Comparison of ENCODE assay signal across 1 fruit fly cellular context in genomic region chr3L:1668504-1668903, dm6.
TF ChIP-seq lines count a peak whose summit lies in the region.

RpL23A (minus strand) TSS chr3L:1668654.

TF ChIP-seq in whole organism, embryonic, 481 proteins besides CTCF, POLR2A, EP300 and RAD21 (continued from another document and continues in another):
- TF ChIP-seq seq (GFP tag; IDR thresholded peaks at IDR 0.05; lab: Robert Waterston, UW) (peak; percentile 86), CG4730 (GFP tag; IDR thresholded peaks at IDR 0.05; lab: Robert Waterston, UW) (peak; percentile 97), CG2202 (tag; optimal IDR thresholded peaks at IDR 0.05; lab: Kevin White, UChicago) (peak; percentile 86), HLHmδ (GFP tag; optimal IDR thresholded peaks at IDR 0.05; lab: Kevin White, UChicago) (peak; percentile 98), CG14860 (GFP tag; IDR thresholded peaks at IDR 0.05; lab: Robert Waterston, UW; ENCODE audit: partially characterized antibody) (no peak), CG8359 (GFP tag; optimal IDR thresholded peaks at IDR 0.05; lab: Kevin White, UChicago; ENCODE audit: borderline replicate concordance) (peak; percentile 81), CG7372 (GFP tag; IDR thresholded peaks at IDR 0.05; lab: Robert Waterston, UW) (peak; percentile 90), Usf (GFP tag; optimal IDR thresholded peaks at IDR 0.05; lab: Kevin White, UChicago) (peak; percentile 94), BtbVII (GFP tag; optimal IDR thresholded peaks at IDR 0.05; lab: Kevin White, UChicago) (peak; percentile 92), Tbp (GFP tag; optimal IDR thresholded peaks at IDR 0.05; lab: Kevin White, UChicago) (no peak), Oaz (GFP tag; IDR thresholded peaks at IDR 0.05; lab: Robert Waterston, UW) (peak; percentile 87), CG11504 (tag; optimal IDR thresholded peaks at IDR 0.05; lab: Kevin White, UChicago) (peak; percentile 89), CHES-1-like (GFP tag; optimal IDR thresholded peaks at IDR 0.05; lab: Kevin White, UChicago) (peak; percentile 98), CG8089 (GFP tag; optimal IDR thresholded peaks at IDR 0.05; lab: Kevin White, UChicago) (peak; percentile 97), stwl (tag; optimal IDR thresholded peaks at IDR 0.05; lab: Kevin White, UChicago) (peak; percentile 97), ranshi (GFP tag; IDR thresholded peaks at IDR 0.05; lab: Robert Waterston, UW) (peak; percentile 95), exex (tag; optimal IDR thresholded peaks at IDR 0.05; lab: Kevin White, UChicago) (peak; percentile 72), CG2678 (tag; optimal IDR thresholded peaks at IDR 0.05; lab: Kevin White, UChicago) (peak; percentile 85), CG1603 (tag; optimal IDR thresholded peaks at IDR 0.05; lab: Kevin White, UChicago) (peak; percentile 100), Atf3 (GFP tag; optimal IDR thresholded peaks at IDR 0.05; lab: Kevin White, UChicago) (peak; percentile 95), br (optimal IDR thresholded peaks at IDR 0.05; lab: Kevin White, UChicago) (no peak), B-H1 (GFP tag; IDR thresholded peaks at IDR 0.05; lab: Robert Waterston, UW) (peak; percentile 86), CG17912 (GFP tag; optimal IDR thresholded peaks at IDR 0.05; lab: Kevin White, UChicago) (peak; percentile 96), CG11093 (GFP tag; IDR thresholded peaks at IDR 0.05; lab: Robert Waterston, UW) (peak; percentile 81), CG8924 (tag; optimal IDR thresholded peaks at IDR 0.05; lab: Kevin White, UChicago) (peak; percentile 86), Hey (tag; optimal IDR thresholded peaks at IDR 0.05; lab: Kevin White, UChicago) (peak; percentile 89), Abd-B (GFP tag; optimal IDR thresholded peaks at IDR 0.05; lab: Kevin White, UChicago) (peak; percentile 85), CG2875 (GFP tag; optimal IDR thresholded peaks at IDR 0.05; lab: Kevin White, UChicago) (peak; percentile 91), Sin3A (optimal IDR thresholded peaks at IDR 0.05; lab: Kevin White, UChicago) (peak; percentile 87), Oli (tag; optimal IDR thresholded peaks at IDR 0.05; lab: Kevin White, UChicago) (peak; percentile 79), NC2α (GFP tag; optimal IDR thresholded peaks at IDR 0.05; lab: Kevin White, UChicago) (peak; percentile 92), CG17359 (tag; optimal IDR thresholded peaks at IDR 0.05; lab: Kevin White, UChicago) (peak; percentile 92), CG8765 (GFP tag; IDR thresholded peaks at IDR 0.05; lab: Robert Waterston, UW) (peak; percentile 82), CG30431 (GFP tag; optimal IDR thresholded peaks at IDR 0.05; lab: Kevin White, UChicago) (peak; percentile 95), nerfin-2 (GFP tag; IDR thresholded peaks at IDR 0.05; lab: Robert Waterston, UW; ENCODE audit: partially characterized antibody) (peak; percentile 37; the same call in 1 of the 2 replicates), E2f1 (GFP tag; IDR thresholded peaks at IDR 0.05; lab: Robert Waterston, UW) (peak; percentile 89), sqz (GFP tag; optimal IDR thresholded peaks at IDR 0.05; lab: Kevin White, UChicago) (no peak), chinmo (GFP tag; IDR thresholded peaks at IDR 0.05; lab: Robert Waterston, UW; ENCODE audit: partially characterized antibody) (no peak), CG7987 (GFP tag; optimal IDR thresholded peaks at IDR 0.05; lab: Kevin White, UChicago) (peak; percentile 99), grau (tag; optimal IDR thresholded peaks at IDR 0.05; lab: Kevin White, UChicago) (peak; percentile 88), ap (GFP tag; IDR thresholded peaks at IDR 0.05; lab: Robert Waterston, UW) (peak; percentile 85), abd-A (tag; optimal IDR thresholded peaks at IDR 0.05; lab: Kevin White, UChicago) (peak; percentile 62), scrt (GFP tag; optimal IDR thresholded peaks at IDR 0.05; lab: Kevin White, UChicago) (peak; percentile 92), CoRest (tag; optimal IDR thresholded peaks at IDR 0.05; lab: Kevin White, UChicago) (peak; percentile 92), Xbp1 (GFP tag; optimal IDR thresholded peaks at IDR 0.05; lab: Kevin White, UChicago) (peak; percentile 96), CG6765 (GFP tag; optimal IDR thresholded peaks at IDR 0.05; lab: Kevin White, UChicago) (peak; percentile 96), H15 (GFP tag; IDR thresholded peaks at IDR 0.05; lab: Robert Waterston, UW) (peak; percentile 92), aop (GFP tag; IDR thresholded peaks at IDR 0.05; lab: Robert Waterston, UW) (peak; percentile 54; the same call in 1 of the 2 replicates), gce (GFP tag; IDR thresholded peaks at IDR 0.05; lab: Robert Waterston, UW) (peak; percentile 88), CG5245 (GFP tag; optimal IDR thresholded peaks at IDR 0.05; lab: Kevin White, UChicago) (peak; percentile 87), CG15514 (GFP tag; optimal IDR thresholded peaks at IDR 0.05; lab: Kevin White, UChicago) (peak; percentile 96), CG12659 (GFP tag; optimal IDR thresholded peaks at IDR 0.05; lab: Kevin White, UChicago) (peak; percentile 98), lola (GFP tag; optimal IDR thresholded peaks at IDR 0.05; lab: Kevin White, UChicago) (peak in 1 of 3 experiments; percentile 70), btn (GFP tag; optimal IDR thresholded peaks at IDR 0.05; lab: Kevin White, UChicago) (peak; percentile 92), Med (GFP tag; lab: Kevin White, UChicago) (peak; percentile 100), CkIIα-i1 (GFP tag; IDR thresholded peaks at IDR 0.05; lab: Robert Waterston, UW) (peak; percentile 52; the same call in 1 of the 2 replicates), Opbp (GFP tag; IDR thresholded peaks at IDR 0.05; lab: Robert Waterston, UW; ENCODE audit: partially characterized antibody) (peak; percentile 81), Neu2 (GFP tag; optimal IDR thresholded peaks at IDR 0.05; lab: Kevin White, UChicago; ENCODE audit: borderline replicate concordance) (peak; percentile 89), Aef1 (GFP tag; IDR thresholded peaks at IDR 0.05; lab: Robert Waterston, UW) (peak; percentile 93), Meics (GFP tag; optimal IDR thresholded peaks at IDR 0.05; lab: Kevin White, UChicago) (peak; percentile 98), CG17802 (tag; optimal IDR thresholded peaks at IDR 0.05; lab: Kevin White, UChicago) (peak; percentile 84), CG6683 (GFP tag; optimal IDR thresholded peaks at IDR 0.05; lab: Kevin White, UChicago) (peak; percentile 95), usp (GFP tag; optimal IDR thresholded peaks at IDR 0.05; lab: Kevin White, UChicago) (no peak), C15 (GFP tag; IDR thresholded peaks at IDR 0.05; lab: Robert Waterston, UW) (peak; percentile 91), CG9437 (GFP tag; optimal IDR thresholded peaks at IDR 0.05; lab: Kevin White, UChicago) (peak; percentile 80), crol (GFP tag; IDR thresholded peaks at IDR 0.05; lab: Robert Waterston, UW) (peak; percentile 58), pfk (GFP tag; optimal IDR thresholded peaks at IDR 0.05; lab: Kevin White, UChicago) (peak; percentile 82), CG3407 (GFP tag; optimal IDR thresholded peaks at IDR 0.05; lab: Kevin White, UChicago) (peak; percentile 93), knrl (GFP tag; IDR thresholded peaks at IDR 0.05; lab: Robert Waterston, UW; ENCODE audit: partially characterized antibody) (peak; percentile 72), CG17829 (tag; optimal IDR thresholded peaks at IDR 0.05; lab: Kevin White, UChicago) (peak; percentile 92), CG12744 (GFP tag; optimal IDR thresholded peaks at IDR 0.05; lab: Kevin White, UChicago) (peak; percentile 95), BEAF-32 (GFP tag; optimal IDR thresholded peaks at IDR 0.05; lab: Kevin White, UChicago) (peak; percentile 67), hb (GFP tag; IDR thresholded peaks at IDR 0.05; lab: Robert Waterston, UW; ENCODE audit: partially characterized antibody) (no peak), schlank (tag; optimal IDR thresholded peaks at IDR 0.05; lab: Kevin White, UChicago) (peak; percentile 95), dpn (GFP tag; optimal IDR thresholded peaks at IDR 0.05; lab: Kevin White, UChicago) (peak; percentile 93 to 98), HLH54F (GFP tag; optimal IDR thresholded peaks at IDR 0.05; lab: Kevin White, UChicago) (peak; percentile 96), mam (GFP tag; optimal IDR thresholded peaks at IDR 0.05; lab: Kevin White, UChicago) (peak; percentile 97), vvl (GFP tag; IDR thresholded peaks at IDR 0.05; lab: Robert Waterston, UW) (peak; percentile 97), cg (GFP tag; optimal IDR thresholded peaks at IDR 0.05; lab: Kevin White, UChicago) (no peak), Sox100B (GFP tag; optimal IDR thresholded peaks at IDR 0.05; lab: Kevin White, UChicago) (no peak), mirr (GFP tag; optimal IDR thresholded peaks at IDR 0.05; lab: Kevin White, UChicago) (peak; percentile 98), Scr (GFP tag; IDR thresholded peaks at IDR 0.05; lab: Robert Waterston, UW; ENCODE audit: partially characterized antibody) (peak; percentile 43; the same call in 1 of the 2 replicates), vfl (GFP tag; optimal IDR thresholded peaks at IDR 0.05; lab: Kevin White, UChicago) (peak; percentile 94), CrebB (tag; optimal IDR thresholded peaks at IDR 0.05; lab: Kevin White, UChicago) (peak; percentile 93), CG31388 (GFP tag; optimal IDR thresholded peaks at IDR 0.05; lab: Kevin White, UChicago) (peak; percentile 83), jumu (GFP tag; optimal IDR thresholded peaks at IDR 0.05; lab: Kevin White, UChicago) (peak; percentile 96), ATbp (GFP tag; optimal IDR thresholded peaks at IDR 0.05; lab: Kevin White, UChicago) (peak; percentile 93), zen2 (GFP tag; IDR thresholded peaks at IDR 0.05; lab: Robert Waterston, UW; ENCODE audit: partially characterized antibody) (no peak), CG31365 (tag; optimal IDR thresholded peaks at IDR 0.05; lab: Kevin White, UChicago) (peak; percentile 81), CG11085 (GFP tag; IDR thresholded peaks at IDR 0.05; lab: Robert Waterston, UW) (peak; percentile 96), Mrtf (GFP tag; IDR thresholded peaks at IDR 0.05; lab: Robert Waterston, UW) (peak; percentile 90), da (GFP tag; optimal IDR thresholded peaks at IDR 0.05; lab: Kevin White, UChicago) (peak; percentile 95), klu (GFP tag; IDR thresholded peaks at IDR 0.05; lab: Robert Waterston, UW) (peak; percentile 88), chn (GFP tag; optimal IDR thresholded peaks at IDR 0.05; lab: Kevin White, UChicago) (peak; percentile 95), CG9797 (GFP tag; optimal IDR thresholded peaks at IDR 0.05; lab: Kevin White, UChicago) (peak; percentile 91), HmgD (GFP tag; optimal IDR thresholded peaks at IDR 0.05; lab: Kevin White, UChicago) (peak; percentile 99), disco-r (GFP tag; optimal IDR thresholded peaks at IDR 0.05; lab: Kevin White, UChicago) (peak; percentile 95), otp (GFP tag; IDR thresholded peaks at IDR 0.05; lab: Robert Waterston, UW) (peak; percentile 96), CG11398 (GFP tag; optimal IDR thresholded peaks at IDR 0.05; lab: Kevin White, UChicago) (peak; percentile 96), CG6689 (GFP tag; IDR thresholded peaks at IDR 0.05; lab: Robert Waterston, UW) (peak; percentile 85), CG7786 (GFP tag; optimal IDR thresholded peaks at IDR 0.05; lab: Kevin White, UChicago) (peak; percentile 95), ERR (GFP tag; optimal IDR thresholded peaks at IDR 0.05; lab: Kevin White, UChicago) (peak; percentile 95), tll (GFP tag; optimal IDR thresholded peaks at IDR 0.05; lab: Kevin White, UChicago) (peak in 1 of 2 experiments; percentile 61), Pdp1 (GFP tag; optimal IDR thresholded peaks at IDR 0.05; lab: Kevin White, UChicago) (peak; percentile 92 to 93), CG10321 (GFP tag; IDR thresholded peaks at IDR 0.05; lab: Robert Waterston, UW) (peak; percentile 74), fd102C (GFP tag; optimal IDR thresholded peaks at IDR 0.05; lab: Kevin White, UChicago) (peak; percentile 93), hbn (GFP tag; IDR thresholded peaks at IDR 0.05; lab: Robert Waterston, UW; ENCODE audit: partially characterized antibody) (no peak), CG10543 (GFP tag; optimal IDR thresholded peaks at IDR 0.05; lab: Kevin White, UChicago) (peak; percentile 97), esg (GFP tag; conservative IDR thresholded peaks at IDR 0.05; lab: Robert Waterston, UW) (peak; percentile 66), GATAe (GFP tag; conservative IDR thresholded peaks at IDR 0.05; lab: Robert Waterston, UW) (peak; percentile 75), nau (GFP tag; optimal IDR thresholded peaks at IDR 0.05; lab: Kevin White, UChicago) (peak; percentile 94), D19B (GFP tag; optimal IDR thresholded peaks at IDR 0.05; lab: Kevin White, UChicago) (peak; percentile 82), bowl (GFP tag; IDR thresholded peaks at IDR 0.05; lab: Robert Waterston, UW) (peak; percentile 43; the same call in 1 of the 2 replicates), CG2129 (GFP tag; IDR thresholded peaks at IDR 0.05; lab: Robert Waterston, UW; ENCODE audit: partially characterized antibody) (no peak), CG4617 (GFP tag; optimal IDR thresholded peaks at IDR 0.05; lab: Kevin White, UChicago; ENCODE audit: borderline replicate concordance) (peak; percentile 93), CG18599 (GFP tag; optimal IDR thresholded peaks at IDR 0.05; lab: Kevin White, UChicago) (peak; percentile 97), Mes4 (GFP tag; optimal IDR thresholded peaks at IDR 0.05; lab: Kevin White, UChicago) (peak; percentile 99), Gsc (GFP tag; IDR thresholded peaks at IDR 0.05; lab: Robert Waterston, UW) (peak; percentile 70), Lpt (GFP tag; optimal IDR thresholded peaks at IDR 0.05; lab: Kevin White, UChicago) (no peak), sisA (GFP tag; IDR thresholded peaks at IDR 0.05; lab: Robert Waterston, UW) (peak; percentile 94), CG2116 (GFP tag; optimal IDR thresholded peaks at IDR 0.05; lab: Kevin White, UChicago) (peak; percentile 93), CG32767 (GFP tag; IDR thresholded peaks at IDR 0.05; lab: Robert Waterston, UW) (peak; percentile 66), bbx (GFP tag; IDR thresholded peaks at IDR 0.05; lab: Robert Waterston, UW; ENCODE audit: partially characterized antibody) (peak; percentile 41; the same call in 1 of the 2 replicates), YL-1 (GFP tag; optimal IDR thresholded peaks at IDR 0.05; lab: Kevin White, UChicago) (peak; percentile 98), lov (optimal IDR thresholded peaks at IDR 0.05; lab: Kevin White, UChicago) (no peak), lov (GFP tag; IDR thresholded peaks at IDR 0.05; lab: Robert Waterston, UW) (peak; percentile 97), CG10267 (tag; optimal IDR thresholded peaks at IDR 0.05; lab: Kevin White, UChicago) (peak; percentile 100), CG11723 (GFP tag; optimal IDR thresholded peaks at IDR 0.05; lab: Kevin White, UChicago) (peak; percentile 94)
